Fruit fly (Drosophila melanogaster) whole organism, embryonic: ENCODE results near the gene sob.

ENCODE experiments used
- CG10321 ChIP-seq: fragments of 200-800 bp; sonication (Bioruptor generic); IDR thresholded peaks from 2 replicates; pipeline ENCODE4 v1.3.6; 2022; ENCODE audit warnings: missing biosample characterization, missing genetic modification characterization
- CG13287 ChIP-seq: fragments of 200-800 bp; sonication (Bioruptor generic); IDR thresholded peaks from 2 replicates; pipeline ENCODE4 v1.3.6; 2022; ENCODE audit warnings: missing biosample characterization, missing genetic modification characterization; ENCODE audit not compliant: partially characterized antibody
- CG15696 ChIP-seq: fragments of 200-800 bp; sonication (Bioruptor generic); optimal IDR thresholded peaks from 2 replicates; lab custom pipeline; 2019; ENCODE audit warnings: missing biosample characterization, mild to moderate bottlenecking, missing genetic modification characterization, moderate library complexity
- CG16813 ChIP-seq: fragments of 200-800 bp; sonication (Bioruptor generic); IDR thresholded peaks from 3 replicates; pipeline ENCODE4 v1.3.6; 2022; ENCODE audit warnings: missing biosample characterization, missing genetic modification characterization; ENCODE audit not compliant: partially characterized antibody
- CG17328 ChIP-seq: fragments of 200-800 bp; sonication (Bioruptor generic); IDR thresholded peaks from 2 replicates; pipeline ENCODE4 v1.3.6; 2022; ENCODE audit warnings: missing biosample characterization, missing genetic modification characterization
- CG33213 ChIP-seq: fragments of 200-800 bp; sonication (Bioruptor generic); optimal IDR thresholded peaks from 3 replicates; lab custom pipeline; 2016; ENCODE audit warnings: missing biosample characterization, missing genetic modification characterization
- CG6791 ChIP-seq: fragments of 200-800 bp; sonication (Bioruptor generic); IDR thresholded peaks from 3 replicates; pipeline ENCODE4 v1.3.6; 2022; ENCODE audit warnings: missing biosample characterization, missing genetic modification characterization; ENCODE audit not compliant: partially characterized antibody
- CG7987 ChIP-seq: fragments of 200-800 bp; sonication (Bioruptor generic); optimal IDR thresholded peaks from 2 replicates; lab custom pipeline; 2018; ENCODE audit warnings: missing biosample characterization, mild to moderate bottlenecking, missing genetic modification characterization, moderate library complexity
- CG9437 ChIP-seq: fragments of 200-800 bp; sonication (Bioruptor generic); optimal IDR thresholded peaks from 2 replicates; lab custom pipeline; 2018; ENCODE audit warnings: missing biosample characterization, mild to moderate bottlenecking, missing genetic modification characterization
- CG9932 ChIP-seq: fragments of 200-800 bp; sonication (Bioruptor generic); IDR thresholded peaks from 2 replicates; pipeline ENCODE4 v1.3.6; 2022; ENCODE audit warnings: missing biosample characterization, missing genetic modification characterization
- Deaf1 ChIP-seq: fragments of 200-800 bp; optimal IDR thresholded peaks from 3 replicates; lab custom pipeline; 2019; ENCODE audit warnings: missing biosample characterization, mild to moderate bottlenecking, missing genetic modification characterization, moderate library complexity
- Dfd ChIP-seq, 2 experiments: fragments of >200 bp; optimal IDR thresholded peaks; 2 replicates each; lab custom pipeline; 2017; ENCODE audit warnings: missing biosample characterization in 2 of 2, missing genetic modification characterization in 2 of 2
- HLH3B ChIP-seq: fragments of 200-800 bp; sonication (Bioruptor generic); IDR thresholded peaks from 2 replicates; pipeline ENCODE4 v1.3.6; 2022; ENCODE audit warnings: missing biosample characterization, missing genetic modification characterization
- HmgZ ChIP-seq: fragments of 200-800 bp; sonication (Bioruptor generic); optimal IDR thresholded peaks from 2 replicates; lab custom pipeline; 2018; ENCODE audit warnings: missing biosample characterization, mild to moderate bottlenecking, missing genetic modification characterization
- Hmr ChIP-seq: fragments of 200-800 bp; sonication (Bioruptor generic); optimal IDR thresholded peaks from 3 replicates; lab custom pipeline; 2017; ENCODE audit warnings: mild to moderate bottlenecking, missing biosample characterization, missing genetic modification reagents, missing genetic modification characterization
- Jarid2 ChIP-seq: fragments of 200-800 bp; sonication (Bioruptor generic); optimal IDR thresholded peaks from 3 replicates; lab custom pipeline; 2017; ENCODE audit warnings: mild to moderate bottlenecking, missing biosample characterization, missing genetic modification reagents, missing genetic modification characterization
- Nf-YB ChIP-seq: fragments of 200-800 bp; sonication (Bioruptor generic); optimal IDR thresholded peaks from 3 replicates; lab custom pipeline; 2019; ENCODE audit warnings: missing biosample characterization, mild to moderate bottlenecking, missing genetic modification characterization, moderate library complexity
- Oli ChIP-seq: fragments of 200-800 bp; sonication (Bioruptor generic); optimal IDR thresholded peaks from 2 replicates; lab custom pipeline; 2018; ENCODE audit warnings: missing biosample characterization, mild to moderate bottlenecking, missing genetic modification characterization, moderate library complexity
- PHDP ChIP-seq: fragments of 200-800 bp; sonication (Bioruptor generic); optimal IDR thresholded peaks from 3 replicates; lab custom pipeline; 2018; ENCODE audit warnings: missing biosample characterization, mild to moderate bottlenecking, missing genetic modification characterization, moderate library complexity
- Pdp1 ChIP-seq, 2 experiments: fragments of 200-800 bp; sonication (Bioruptor generic); optimal IDR thresholded peaks; 3 replicates each; lab custom pipeline; 2016; ENCODE audit warnings: missing biosample characterization in 2 of 2, missing genetic modification characterization in 2 of 2, mild to moderate bottlenecking in 1 of 2, moderate library complexity in 1 of 2
- Scr ChIP-seq: fragments of 200-800 bp; sonication (Bioruptor generic); IDR thresholded peaks from 2 replicates; pipeline ENCODE4 v1.3.6; 2022; ENCODE audit warnings: missing biosample characterization, missing genetic modification characterization; ENCODE audit not compliant: partially characterized antibody
- Trl ChIP-seq, 3 experiments: fragments of >200 bp in 2 of 3; fragments of 200-800 bp in 1 of 3; sonication (Bioruptor generic) in 1 of 3; optimal IDR thresholded peaks; 2 replicates in 1 of 3; 3 replicates in 2 of 3; lab custom pipeline; 2016 to 2017; ENCODE audit warnings: missing biosample characterization in 1 of 3, missing genetic modification characterization in 1 of 3
- Vsx1 ChIP-seq: fragments of 200-800 bp; sonication (Bioruptor generic); optimal IDR thresholded peaks from 2 replicates; lab custom pipeline; 2017; ENCODE audit warnings: missing biosample characterization, mild to moderate bottlenecking, missing genetic modification characterization, missing genetic modification reagents
- bbx ChIP-seq: fragments of 200-800 bp; sonication (Bioruptor generic); IDR thresholded peaks from 2 replicates; pipeline ENCODE4 v1.3.6; 2022; ENCODE audit warnings: missing biosample characterization, missing genetic modification characterization; ENCODE audit not compliant: partially characterized antibody
- bowl ChIP-seq: fragments of 200-800 bp; sonication (Bioruptor generic); IDR thresholded peaks from 2 replicates; pipeline ENCODE4 v1.3.6; 2022; ENCODE audit warnings: missing biosample characterization, missing genetic modification characterization
- caup ChIP-seq: fragments of 200-800 bp; sonication (Bioruptor generic); optimal IDR thresholded peaks from 3 replicates; lab custom pipeline; 2017; ENCODE audit warnings: missing biosample characterization, mild to moderate bottlenecking, missing genetic modification characterization, moderate library complexity; ENCODE audit not compliant: severe bottlenecking
- cg ChIP-seq: fragments of 200-800 bp; sonication (Bioruptor generic); optimal IDR thresholded peaks from 3 replicates; lab custom pipeline; 2019; ENCODE audit warnings: missing biosample characterization, mild to moderate bottlenecking, missing genetic modification characterization, moderate library complexity
- chinmo ChIP-seq: fragments of 200-800 bp; sonication (Bioruptor generic); IDR thresholded peaks from 4 replicates; pipeline ENCODE4 v1.3.6; 2022; ENCODE audit warnings: missing biosample characterization, missing genetic modification characterization; ENCODE audit not compliant: partially characterized antibody
- chn ChIP-seq: fragments of 200-800 bp; sonication (Bioruptor generic); optimal IDR thresholded peaks from 2 replicates; lab custom pipeline; 2016; ENCODE audit warnings: missing biosample characterization, missing genetic modification characterization
- ci ChIP-seq: fragments of 200-800 bp; sonication (Bioruptor generic); IDR thresholded peaks from 3 replicates; pipeline ENCODE4 v1.3.6; 2022; ENCODE audit warnings: missing biosample characterization, missing genetic modification characterization
- danr ChIP-seq: fragments of 200-800 bp; sonication (Bioruptor generic); IDR thresholded peaks from 2 replicates; pipeline ENCODE4 v1.3.6; 2022; ENCODE audit warnings: missing biosample characterization, missing genetic modification characterization
- dmrt99B ChIP-seq: fragments of 200-800 bp; sonication (Bioruptor generic); optimal IDR thresholded peaks from 2 replicates; lab custom pipeline; 2018; ENCODE audit warnings: missing biosample characterization, mild to moderate bottlenecking, missing genetic modification characterization, moderate library complexity
- fru ChIP-seq: fragments of >200 bp; optimal IDR thresholded peaks from 2 replicates; lab custom pipeline; 2017
- hbn ChIP-seq: fragments of 200-800 bp; sonication (Bioruptor generic); IDR thresholded peaks from 2 replicates; pipeline ENCODE4 v1.3.6; 2022; ENCODE audit warnings: missing biosample characterization, missing genetic modification characterization; ENCODE audit not compliant: partially characterized antibody
- kah ChIP-seq: fragments of 200-800 bp; sonication (Bioruptor generic); optimal IDR thresholded peaks from 2 replicates; lab custom pipeline; 2018; ENCODE audit warnings: missing biosample characterization, mild to moderate bottlenecking, missing genetic modification characterization
- maf-S ChIP-seq: fragments of 200-800 bp; sonication (Bioruptor generic); optimal IDR thresholded peaks from 2 replicates; lab custom pipeline; 2016; ENCODE audit warnings: missing biosample characterization, missing genetic modification characterization
- nom ChIP-seq: fragments of 200-800 bp; sonication (Bioruptor generic); optimal IDR thresholded peaks from 2 replicates; lab custom pipeline; 2017; ENCODE audit warnings: missing biosample characterization, missing genetic modification characterization, mild to moderate bottlenecking, moderate library complexity, missing genetic modification reagents
- ranshi ChIP-seq: fragments of 200-800 bp; sonication (Bioruptor generic); IDR thresholded peaks from 2 replicates; pipeline ENCODE4 v1.3.6; 2022; ENCODE audit warnings: missing biosample characterization, missing genetic modification characterization
- rib ChIP-seq: fragments of 200-800 bp; sonication (Bioruptor generic); IDR thresholded peaks from 2 replicates; pipeline ENCODE4 v1.3.6; 2022; ENCODE audit warnings: missing biosample characterization, missing genetic modification characterization
- sd ChIP-seq: fragments of 200-800 bp; sonication (Bioruptor generic); optimal IDR thresholded peaks from 3 replicates; lab custom pipeline; 2018; ENCODE audit warnings: missing biosample characterization, mild to moderate bottlenecking, missing genetic modification characterization, moderate library complexity
- sens-2 ChIP-seq: fragments of 200-800 bp; sonication (Bioruptor generic); IDR thresholded peaks from 2 replicates; pipeline ENCODE4 v1.3.6; 2022; ENCODE audit warnings: missing biosample characterization, missing genetic modification characterization
- seq ChIP-seq: fragments of 200-800 bp; sonication (Bioruptor generic); IDR thresholded peaks from 2 replicates; pipeline ENCODE4 v1.3.6; 2022; ENCODE audit warnings: missing biosample characterization, missing genetic modification characterization
- so ChIP-seq: fragments of 200-800 bp; sonication (Bioruptor generic); IDR thresholded peaks from 3 replicates; pipeline ENCODE4 v1.3.6; 2022; ENCODE audit warnings: missing biosample characterization, missing genetic modification characterization
- stwl ChIP-seq: fragments of 200-800 bp; sonication (Bioruptor generic); optimal IDR thresholded peaks from 3 replicates; lab custom pipeline; 2018; ENCODE audit warnings: missing biosample characterization, mild to moderate bottlenecking, missing genetic modification characterization, moderate library complexity
- tll ChIP-seq, 2 experiments: fragments of 200-800 bp in 1 of 2; fragments of >200 bp in 1 of 2; sonication (Bioruptor generic) in 1 of 2; optimal IDR thresholded peaks; 2 replicates each; lab custom pipeline; 2017 to 2019; ENCODE audit warnings: missing biosample characterization in 2 of 2, missing genetic modification characterization in 2 of 2, mild to moderate bottlenecking in 1 of 2, moderate library complexity in 1 of 2
- unc-4 ChIP-seq: fragments of 200-800 bp; sonication (Bioruptor generic); IDR thresholded peaks from 2 replicates; pipeline ENCODE4 v1.3.6; 2022; ENCODE audit warnings: missing biosample characterization, missing genetic modification characterization; ENCODE audit not compliant: partially characterized antibody
- zen ChIP-seq: fragments of 200-800 bp; sonication (Bioruptor generic); optimal IDR thresholded peaks from 3 replicates; lab custom pipeline; 2018; ENCODE audit warnings: missing biosample characterization, mild to moderate bottlenecking, missing genetic modification characterization, moderate library complexity

sob gene

DNA sequence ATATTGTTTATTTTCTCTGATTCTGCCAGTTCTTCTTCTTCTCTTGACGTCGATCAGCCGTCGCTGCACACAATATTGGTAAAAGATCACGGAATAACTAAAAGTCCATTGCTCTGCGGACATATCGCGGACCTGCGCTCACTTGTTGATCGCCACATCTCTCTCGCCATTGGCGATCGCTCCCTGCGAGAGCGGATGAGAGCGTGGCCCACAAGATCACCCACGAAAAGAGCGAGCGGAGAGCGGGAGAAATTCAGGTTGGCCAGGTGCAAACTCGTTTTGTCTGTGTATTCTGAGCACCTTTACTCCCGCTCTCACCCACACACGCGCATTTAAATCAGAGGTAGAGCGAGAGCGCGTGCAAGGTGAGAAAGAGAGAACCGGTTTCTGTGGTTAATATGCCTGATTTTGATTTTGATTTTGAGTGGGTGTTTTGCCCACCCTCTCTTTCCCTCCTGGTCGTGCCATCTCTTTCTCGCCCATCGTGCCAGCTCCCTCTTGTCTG lies at the start of gene sob (continued):
- peak; percentile 12 for TF ChIP-seq zen (tag; lab: Kevin White, UChicago)
- peak; percentile 29 for TF ChIP-seq Deaf1 (tag; lab: Kevin White, UChicago)
- peak; percentile 63 for TF ChIP-seq CG13287 (GFP tag; lab: Robert Waterston, UW)
- peak; percentile 69 for TF ChIP-seq sens-2 (GFP tag; lab: Robert Waterston, UW)
- TF ChIP-seq sd = peak; percentile 14
- no peak for TF ChIP-seq Dfd (GFP tag; optimal IDR thresholded peaks at IDR 0.05; lab: Kevin White, UChicago)
- TF ChIP-seq CG9932 (GFP tag; lab: Robert Waterston, UW) = peak; percentile 29; the same call in 1 of the 2 replicates
- peak; percentile 95 for TF ChIP-seq Nf-YB
- 0 out of 2 replicates have a peak, but pooled peaks have one; percentile 15 for TF ChIP-seq CG17328 (GFP tag; lab: Robert Waterston, UW)
- peak; percentile 57 for TF ChIP-seq nom (GFP tag; lab: Kevin White, UChicago)
- peak; percentile 72; the same call in 2 of the 3 replicates for TF ChIP-seq ci (GFP tag; lab: Robert Waterston, UW)
- no peak for TF ChIP-seq caup (GFP tag; lab: Kevin White, UChicago)
- TF ChIP-seq tll (GFP tag; optimal IDR thresholded peaks at IDR 0.05; lab: Kevin White, UChicago) = peak in 1 of 2 experiments; percentile 52
- no peak for TF ChIP-seq Oli (tag; lab: Kevin White, UChicago)
- TF ChIP-seq hbn (GFP tag; lab: Robert Waterston, UW) = peak; percentile 79
- peak; percentile 7 for TF ChIP-seq CG7987 (GFP tag; lab: Kevin White, UChicago)
- peak; percentile 8 for TF ChIP-seq Hmr (GFP tag; lab: Kevin White, UChicago)
- peak; percentile 30 for TF ChIP-seq Vsx1 (GFP tag; lab: Kevin White, UChicago)
- peak; percentile 31; the same call in 1 of the 2 replicates for TF ChIP-seq rib (GFP tag; lab: Robert Waterston, UW)
- peak; percentile 49; the same call in 1 of the 2 replicates for TF ChIP-seq unc-4
- TF ChIP-seq maf-S (GFP tag; lab: Kevin White, UChicago) = no peak
- TF ChIP-seq dmrt99B = no peak
- TF ChIP-seq CG33213 (GFP tag; lab: Kevin White, UChicago) = no peak
- peak; percentile 41; the same call in 1 of the 2 replicates for TF ChIP-seq bowl (GFP tag; lab: Robert Waterston, UW)
- TF ChIP-seq kah (GFP tag; lab: Kevin White, UChicago) = peak; percentile 55
- TF ChIP-seq CG16813 (GFP tag; lab: Robert Waterston, UW) = peak; percentile 33; the same call in 1 of the 3 replicates
- peak; percentile 27; the same call in 1 of the 3 replicates for TF ChIP-seq so (GFP tag; lab: Robert Waterston, UW)
- TF ChIP-seq chinmo (GFP tag; lab: Robert Waterston, UW) = peak; percentile 95
- TF ChIP-seq fru (lab: Kevin White, UChicago) = no peak
- peak; percentile 1 for TF ChIP-seq PHDP (tag; lab: Kevin White, UChicago)
- TF ChIP-seq CG15696 (tag; lab: Kevin White, UChicago) = no peak
- peak; percentile 96 to 100 for TF ChIP-seq Trl (optimal IDR thresholded peaks at IDR 0.05; lab: Kevin White, UChicago)
- TF ChIP-seq Trl (GFP tag; optimal IDR thresholded peaks at IDR 0.05; lab: Kevin White, UChicago) = peak; percentile 62
- TF ChIP-seq CG10321 (GFP tag; lab: Robert Waterston, UW) = peak; percentile 91
- TF ChIP-seq Pdp1 (GFP tag; optimal IDR thresholded peaks at IDR 0.05; lab: Kevin White, UChicago) = peak in 1 of 2 experiments; percentile 50
- TF ChIP-seq bbx (GFP tag; lab: Robert Waterston, UW) = peak; percentile 49; the same call in 1 of the 2 replicates
- peak; percentile 55 for TF ChIP-seq Scr (GFP tag; lab: Robert Waterston, UW)
- TF ChIP-seq chn (GFP tag; lab: Kevin White, UChicago) = peak; percentile 50
- peak; percentile 86 for TF ChIP-seq cg (GFP tag; lab: Kevin White, UChicago)
- peak; percentile 86 for TF ChIP-seq Jarid2 (GFP tag; lab: Kevin White, UChicago)
- TF ChIP-seq ranshi (GFP tag; lab: Robert Waterston, UW) = 0 out of 2 replicates have a peak, but pooled peaks have one; percentile 3
- no peak for TF ChIP-seq danr (GFP tag; lab: Robert Waterston, UW)
- peak; percentile 42 for TF ChIP-seq HmgZ
- peak; percentile 37; the same call in 1 of the 2 replicates for TF ChIP-seq HLH3B (GFP tag; lab: Robert Waterston, UW)
- TF ChIP-seq CG9437 (GFP tag; lab: Kevin White, UChicago) = peak; percentile 4
- TF ChIP-seq CG6791 (GFP tag; lab: Robert Waterston, UW) = 0 out of 3 replicates have a peak, but pooled peaks have one; percentile 52
- TF ChIP-seq stwl (tag; lab: Kevin White, UChicago) = no peak
- peak; percentile 33; the same call in 1 of the 2 replicates for TF ChIP-seq seq
